Fruit fly (Drosophila melanogaster) whole organism, prepupa: ENCODE results near the gene JMJD6.

Source experiments
- CG10631 ChIP-seq: fragments of 200-800 bp; sonication (Bioruptor generic); optimal IDR thresholded peaks from 2 replicates; lab custom pipeline; 2016; ENCODE audit warnings: missing biosample characterization, missing genetic modification characterization
- CG11294 ChIP-seq: fragments of 200-800 bp; sonication (Bioruptor generic); IDR thresholded peaks from 2 replicates; pipeline ENCODE4 v1.3.6; 2022; ENCODE audit warnings: missing biosample characterization, missing genetic modification characterization
- CG11902 ChIP-seq: fragments of 200-800 bp; sonication (Bioruptor generic); optimal IDR thresholded peaks from 3 replicates; lab custom pipeline; 2016; ENCODE audit warnings: missing biosample characterization, missing genetic modification characterization
- CG15336 ChIP-seq: fragments of 200-800 bp; sonication (Bioruptor generic); IDR thresholded peaks from 2 replicates; pipeline ENCODE4 v1.3.6; 2022; ENCODE audit warnings: missing biosample characterization, missing genetic modification characterization
- CG1621 ChIP-seq: fragments of 200-800 bp; sonication (Bioruptor generic); optimal IDR thresholded peaks from 3 replicates; lab custom pipeline; 2018; ENCODE audit warnings: missing biosample characterization, mild to moderate bottlenecking, missing genetic modification characterization
- CG16779 ChIP-seq: fragments of 200-800 bp; sonication (Bioruptor generic); optimal IDR thresholded peaks from 3 replicates; lab custom pipeline; 2017; ENCODE audit warnings: missing biosample characterization, mild to moderate bottlenecking, missing genetic modification characterization
- CG3032 ChIP-seq: fragments of 200-800 bp; optimal IDR thresholded peaks from 2 replicates; lab custom pipeline; 2019; ENCODE audit warnings: missing biosample characterization, mild to moderate bottlenecking, missing genetic modification characterization, moderate library complexity
- CG3919 ChIP-seq: fragments of 200-800 bp; sonication (Bioruptor generic); optimal IDR thresholded peaks from 3 replicates; lab custom pipeline; 2016; ENCODE audit warnings: missing biosample characterization, missing genetic modification characterization
- CG4318 ChIP-seq: fragments of 200-800 bp; sonication (Bioruptor generic); optimal IDR thresholded peaks from 3 replicates; lab custom pipeline; 2017; ENCODE audit warnings: missing biosample characterization, mild to moderate bottlenecking, missing genetic modification characterization
- CG6276 ChIP-seq: fragments of 200-800 bp; sonication (Bioruptor generic); optimal IDR thresholded peaks from 2 replicates; lab custom pipeline; 2017; ENCODE audit warnings: missing biosample characterization, mild to moderate bottlenecking, missing genetic modification characterization
- CG6792 ChIP-seq: fragments of 200-800 bp; sonication (Bioruptor generic); optimal IDR thresholded peaks from 3 replicates; lab custom pipeline; 2016; ENCODE audit warnings: missing biosample characterization, missing genetic modification characterization
- CG7368 ChIP-seq: fragments of 200-800 bp; sonication (Bioruptor generic); optimal IDR thresholded peaks from 3 replicates; lab custom pipeline; 2016; ENCODE audit warnings: missing biosample characterization, missing genetic modification characterization
- CG8119 ChIP-seq: fragments of 200-800 bp; sonication (Bioruptor generic); IDR thresholded peaks from 3 replicates; pipeline ENCODE4 v1.3.6; 2022; ENCODE audit warnings: missing biosample characterization, missing genetic modification characterization
- CG8319 ChIP-seq: fragments of 200-800 bp; sonication (Bioruptor generic); optimal IDR thresholded peaks from 3 replicates; lab custom pipeline; 2016; ENCODE audit warnings: missing biosample characterization, missing genetic modification characterization
- CG9139 ChIP-seq: fragments of 200-800 bp; sonication (Bioruptor generic); optimal IDR thresholded peaks from 3 replicates; lab custom pipeline; 2017; ENCODE audit warnings: missing biosample characterization, mild to moderate bottlenecking, missing genetic modification characterization
- Ets21C ChIP-seq: fragments of 200-800 bp; sonication (Bioruptor generic); optimal IDR thresholded peaks from 3 replicates; lab custom pipeline; 2016; ENCODE audit warnings: missing biosample characterization, missing genetic modification characterization
- Ets96B ChIP-seq: fragments of 200-800 bp; optimal IDR thresholded peaks from 2 replicates; lab custom pipeline; 2019; ENCODE audit warnings: missing biosample characterization, mild to moderate bottlenecking, missing genetic modification characterization, moderate library complexity
- Gug ChIP-seq: fragments of 200-800 bp; sonication (Bioruptor generic); IDR thresholded peaks from 2 replicates; pipeline ENCODE4 v1.3.6; 2022; ENCODE audit warnings: missing biosample characterization, missing genetic modification characterization
- Hr38 ChIP-seq: sonication (Bioruptor generic); optimal IDR thresholded peaks from 2 replicates; lab custom pipeline; 2016; ENCODE audit warnings: missing biosample characterization, missing genetic modification characterization
- Hr39 ChIP-seq: fragments of 200-800 bp; sonication (Bioruptor generic); optimal IDR thresholded peaks from 2 replicates; lab custom pipeline; 2016; ENCODE audit warnings: missing biosample characterization, missing genetic modification characterization
- Hr4 ChIP-seq: fragments of 200-800 bp; sonication (Bioruptor generic); optimal IDR thresholded peaks from 3 replicates; lab custom pipeline; 2016; ENCODE audit warnings: missing biosample characterization, missing genetic modification characterization
- Lpt ChIP-seq: fragments of 200-800 bp; sonication (Bioruptor generic); optimal IDR thresholded peaks from 3 replicates; lab custom pipeline; 2016; ENCODE audit warnings: missing biosample characterization, missing genetic modification characterization
- Met ChIP-seq: fragments of 200-800 bp; sonication (Bioruptor generic); optimal IDR thresholded peaks from 3 replicates; lab custom pipeline; 2016; ENCODE audit warnings: missing biosample characterization, missing genetic modification characterization
- Smox ChIP-seq: fragments of 200-800 bp; sonication (Bioruptor generic); optimal IDR thresholded peaks from 3 replicates; lab custom pipeline; 2016; ENCODE audit warnings: missing biosample characterization, missing genetic modification characterization
- Sox14 ChIP-seq: fragments of 200-800 bp; sonication (Bioruptor generic); optimal IDR thresholded peaks from 3 replicates; lab custom pipeline; 2016; ENCODE audit warnings: missing biosample characterization, missing genetic modification characterization
- Sox15 ChIP-seq: fragments of 200-800 bp; sonication (Bioruptor generic); optimal IDR thresholded peaks from 3 replicates; lab custom pipeline; 2016; ENCODE audit warnings: missing biosample characterization, missing genetic modification characterization
- achi ChIP-seq: fragments of 200-800 bp; sonication (Bioruptor generic); optimal IDR thresholded peaks from 3 replicates; lab custom pipeline; 2016; ENCODE audit warnings: missing biosample characterization, missing genetic modification characterization
- acj6 ChIP-seq: fragments of 200-800 bp; sonication (Bioruptor generic); optimal IDR thresholded peaks from 3 replicates; lab custom pipeline; 2016; ENCODE audit warnings: missing biosample characterization, missing genetic modification characterization
- cyc ChIP-seq: fragments of 200-800 bp; sonication (Bioruptor generic); optimal IDR thresholded peaks from 3 replicates; lab custom pipeline; 2016; ENCODE audit warnings: missing biosample characterization, missing genetic modification characterization
- dac ChIP-seq: fragments of 200-800 bp; sonication (Bioruptor generic); optimal IDR thresholded peaks from 2 replicates; lab custom pipeline; 2017; ENCODE audit warnings: missing biosample characterization, mild to moderate bottlenecking, missing genetic modification characterization
- dsx ChIP-seq: fragments of 200-800 bp; optimal IDR thresholded peaks from 3 replicates; lab custom pipeline; 2019; ENCODE audit warnings: missing biosample characterization, mild to moderate bottlenecking, missing genetic modification characterization, moderate library complexity; ENCODE audit not compliant: poor library complexity, severe bottlenecking
- eg ChIP-seq: fragments of 200-800 bp; sonication (Bioruptor generic); IDR thresholded peaks from 3 replicates; pipeline ENCODE4 v1.3.6; 2022; ENCODE audit warnings: missing biosample characterization, missing genetic modification characterization
- esn ChIP-seq: fragments of 200-800 bp; sonication (Bioruptor generic); optimal IDR thresholded peaks from 2 replicates; lab custom pipeline; 2016; ENCODE audit warnings: missing biosample characterization, mild to moderate bottlenecking, missing genetic modification characterization, moderate library complexity
- fd85E ChIP-seq: fragments of 200-800 bp; sonication (Bioruptor generic); optimal IDR thresholded peaks from 3 replicates; lab custom pipeline; 2016; ENCODE audit warnings: missing biosample characterization, missing genetic modification characterization
- net ChIP-seq: fragments of 200-800 bp; sonication (Bioruptor generic); optimal IDR thresholded peaks from 3 replicates; lab custom pipeline; 2016; ENCODE audit warnings: missing biosample characterization, missing genetic modification characterization
- pdm3 ChIP-seq: fragments of 200-800 bp; sonication (Bioruptor generic); optimal IDR thresholded peaks from 3 replicates; lab custom pipeline; 2016; ENCODE audit warnings: missing biosample characterization, missing genetic modification characterization
- svp ChIP-seq: fragments of 200-800 bp; sonication (Bioruptor generic); peaks from one replicate; lab custom pipeline; 2016; ENCODE audit warnings: missing biosample characterization, missing genetic modification characterization
- vri ChIP-seq: fragments of 200-800 bp; sonication (Bioruptor generic); optimal IDR thresholded peaks from 3 replicates; lab custom pipeline; 2016; ENCODE audit warnings: missing biosample characterization, mild to moderate bottlenecking, missing genetic modification characterization

Gene JMJD6

dm6 chr3R:22324736-22325135, 37.4 kb downstream of the JMJD6 start (continued):
- TF ChIP-seq eg (GFP tag; lab: Robert Waterston, UW) (0 out of 3 replicates have a peak, but pooled peaks have one; percentile 51), cyc (no peak), dac (GFP tag; lab: Kevin White, UChicago) (peak; percentile 4), CG4318 (GFP tag; lab: Kevin White, UChicago) (peak; percentile 45), achi (GFP tag; lab: Kevin White, UChicago) (peak; percentile 72), CG9139 (GFP tag; lab: Kevin White, UChicago) (peak; percentile 66), dsx (GFP tag; lab: Kevin White, UChicago) (peak; percentile 69), net (GFP tag; lab: Kevin White, UChicago) (peak; percentile 71), vri (no peak), CG15336 (GFP tag; lab: Robert Waterston, UW) (peak; percentile 73), CG10631 (GFP tag; lab: Kevin White, UChicago) (peak; percentile 79), esn (GFP tag; lab: Kevin White, UChicago) (peak; percentile 43), Hr38 (no peak), Lpt (GFP tag; lab: Kevin White, UChicago) (peak; percentile 17), CG8119 (peak; percentile 66), Smox (GFP tag; lab: Kevin White, UChicago) (peak; percentile 20), Hr4 (GFP tag; lab: Kevin White, UChicago) (peak; percentile 44), CG8319 (peak; percentile 21), CG6792 (peak; percentile 56), CG16779 (tag; lab: Kevin White, UChicago) (peak; percentile 52), Ets21C (GFP tag; lab: Kevin White, UChicago) (no peak), Ets96B (peak; percentile 77), acj6 (GFP tag; lab: Kevin White, UChicago) (peak; percentile 66), CG6276 (GFP tag; lab: Kevin White, UChicago) (peak; percentile 63), Hr39 (GFP tag; lab: Kevin White, UChicago) (peak; percentile 6), CG11294 (GFP tag; lab: Robert Waterston, UW) (0 out of 2 replicates have a peak, but pooled peaks have one; percentile 43), CG11902 (GFP tag; lab: Kevin White, UChicago) (no peak), pdm3 (peak; percentile 22)

DNA sequence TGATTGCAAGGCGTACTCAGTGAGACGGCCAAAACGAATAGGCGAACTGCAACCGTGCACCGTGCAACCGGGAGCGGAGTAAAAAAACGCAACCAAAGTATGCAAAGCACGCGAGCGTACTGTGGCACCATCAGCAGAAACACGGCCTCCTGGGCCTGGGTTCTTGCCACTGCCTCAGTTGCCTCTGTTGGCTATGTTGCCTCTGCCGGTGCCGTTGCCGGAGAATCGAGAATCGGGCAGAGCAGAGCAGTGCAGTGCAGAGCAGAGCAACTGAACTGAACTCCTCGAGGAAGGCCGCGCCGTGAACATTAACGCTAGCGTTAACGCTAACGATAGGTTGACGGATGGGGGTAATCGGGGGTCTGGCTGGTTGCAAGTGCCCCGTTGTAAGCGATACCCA, 38.2 kb downstream of the JMJD6 start, which contains the start of gene CG34377:
Gene CG34377 (minus strand): TSS at position 101 of the 400 bp plus-strand sequence.
- TF ChIP-seq CG7368 (GFP tag; lab: Kevin White, UChicago) = no peak
- TF ChIP-seq vri = no peak
- TF ChIP-seq CG4318 (GFP tag; lab: Kevin White, UChicago) = no peak
- no peak for TF ChIP-seq svp (GFP tag; lab: Kevin White, UChicago)
- no peak for TF ChIP-seq Met (GFP tag; lab: Kevin White, UChicago)
- TF ChIP-seq Sox15 (GFP tag; lab: Kevin White, UChicago) = no peak
- no peak for TF ChIP-seq Sox14
- no peak for TF ChIP-seq dac (GFP tag; lab: Kevin White, UChicago)
- TF ChIP-seq CG3919 = no peak
- TF ChIP-seq Hr4 (GFP tag; lab: Kevin White, UChicago) = no peak
- TF ChIP-seq fd85E (GFP tag; lab: Kevin White, UChicago) = no peak
- no peak for TF ChIP-seq CG8319
- TF ChIP-seq CG3032 (tag; lab: Kevin White, UChicago) = no peak
- TF ChIP-seq Lpt (GFP tag; lab: Kevin White, UChicago) = no peak
- TF ChIP-seq CG6276 (GFP tag; lab: Kevin White, UChicago) = no peak
- no peak for TF ChIP-seq Gug
- TF ChIP-seq CG10631 (GFP tag; lab: Kevin White, UChicago) = no peak
- no peak for TF ChIP-seq CG1621 (tag; lab: Kevin White, UChicago)
